Fruit fly (Drosophila melanogaster) whole organism, embryonic: ENCODE measurements around the gene CG12680.
A peak's percentile ranks its signal among the peaks of the same experiment; 100 is the strongest.

Source experiments
- Atf-2 ChIP-seq: fragments of 200-800 bp; sonication (Bioruptor generic); optimal IDR thresholded peaks from 2 replicates; lab custom pipeline; 2016; ENCODE audit warnings: missing biosample characterization, missing genetic modification characterization
- Atf6 ChIP-seq: fragments of 200-800 bp; sonication (Bioruptor generic); IDR thresholded peaks from 2 replicates; pipeline ENCODE4 v1.3.6; 2022; ENCODE audit warnings: missing biosample characterization, missing genetic modification characterization
- B-H1 ChIP-seq: fragments of 200-800 bp; sonication (Bioruptor generic); IDR thresholded peaks from 3 replicates; pipeline ENCODE4 v1.3.6; 2022; ENCODE audit warnings: missing biosample characterization, missing genetic modification characterization
- Bdp1 ChIP-seq: fragments of 200-800 bp; sonication (Bioruptor generic); optimal IDR thresholded peaks from 3 replicates; lab custom pipeline; 2016; ENCODE audit warnings: missing biosample characterization, missing genetic modification characterization
- CG10366 ChIP-seq: fragments of 200-800 bp; sonication (Bioruptor generic); IDR thresholded peaks from 2 replicates; pipeline ENCODE4 v1.3.6; 2022; ENCODE audit warnings: missing biosample characterization, missing genetic modification characterization
- CG10654 ChIP-seq: fragments of 200-800 bp; sonication (Bioruptor generic); optimal IDR thresholded peaks from 2 replicates; lab custom pipeline; 2016; ENCODE audit warnings: missing biosample characterization, missing genetic modification characterization
- CG1233 ChIP-seq: fragments of 200-800 bp; sonication (Bioruptor generic); optimal IDR thresholded peaks from 4 replicates; lab custom pipeline; 2018; ENCODE audit warnings: missing biosample characterization, mild to moderate bottlenecking, missing genetic modification characterization
- CG13287 ChIP-seq: fragments of 200-800 bp; sonication (Bioruptor generic); IDR thresholded peaks from 2 replicates; pipeline ENCODE4 v1.3.6; 2022; ENCODE audit warnings: missing biosample characterization, missing genetic modification characterization; ENCODE audit not compliant: partially characterized antibody
- CG13624 ChIP-seq: fragments of 200-800 bp; sonication (Bioruptor generic); optimal IDR thresholded peaks from 2 replicates; lab custom pipeline; 2016; ENCODE audit warnings: missing biosample characterization, missing genetic modification characterization
- CG13894 ChIP-seq: fragments of 200-800 bp; sonication (Bioruptor generic); optimal IDR thresholded peaks from 3 replicates; lab custom pipeline; 2018; ENCODE audit warnings: missing biosample characterization, mild to moderate bottlenecking, missing genetic modification characterization, moderate library complexity
- CG15514 ChIP-seq: fragments of 200-800 bp; sonication (Bioruptor generic); optimal IDR thresholded peaks from 3 replicates; lab custom pipeline; 2017; ENCODE audit warnings: missing biosample characterization, missing genetic modification characterization, mild to moderate bottlenecking, moderate library complexity, missing genetic modification reagents
- CG2712 ChIP-seq: fragments of 200-800 bp; optimal IDR thresholded peaks from 3 replicates; lab custom pipeline; 2019; ENCODE audit warnings: missing biosample characterization, mild to moderate bottlenecking, missing genetic modification characterization, moderate library complexity
- CG30020 ChIP-seq: fragments of 200-800 bp; optimal IDR thresholded peaks from 2 replicates; lab custom pipeline; 2019; ENCODE audit warnings: missing biosample characterization, mild to moderate bottlenecking, missing genetic modification characterization, moderate library complexity
- CG34376 ChIP-seq: fragments of 200-800 bp; sonication (Bioruptor generic); optimal IDR thresholded peaks from 2 replicates; lab custom pipeline; 2018; ENCODE audit warnings: missing biosample characterization, mild to moderate bottlenecking, missing genetic modification characterization
- CG6175 ChIP-seq: fragments of 200-800 bp; sonication (Bioruptor generic); IDR thresholded peaks from 3 replicates; pipeline ENCODE4 v1.3.6; 2022; ENCODE audit warnings: missing biosample characterization, missing genetic modification characterization
- CG8281 ChIP-seq: fragments of 200-800 bp; sonication (Bioruptor generic); optimal IDR thresholded peaks from 2 replicates; lab custom pipeline; 2018; ENCODE audit warnings: missing biosample characterization, mild to moderate bottlenecking, missing genetic modification characterization, moderate library complexity
- CG9727 ChIP-seq: fragments of 200-800 bp; sonication (Bioruptor generic); optimal IDR thresholded peaks from 3 replicates; lab custom pipeline; 2017; ENCODE audit warnings: missing biosample characterization, mild to moderate bottlenecking, missing genetic modification characterization
- CG9876 ChIP-seq: fragments of 200-800 bp; sonication (Bioruptor generic); optimal IDR thresholded peaks from 2 replicates; lab custom pipeline; 2016; ENCODE audit warnings: missing biosample characterization, missing genetic modification characterization
- CG9932 ChIP-seq: fragments of 200-800 bp; sonication (Bioruptor generic); IDR thresholded peaks from 2 replicates; pipeline ENCODE4 v1.3.6; 2022; ENCODE audit warnings: missing biosample characterization, missing genetic modification characterization
- Dbx ChIP-seq: fragments of 200-800 bp; sonication (Bioruptor generic); IDR thresholded peaks from 3 replicates; pipeline ENCODE4 v1.3.6; 2022; ENCODE audit warnings: missing biosample characterization, missing genetic modification characterization
- Doc3 ChIP-seq: fragments of 200-800 bp; sonication (Bioruptor generic); IDR thresholded peaks from 3 replicates; pipeline ENCODE4 v1.3.6; 2022; ENCODE audit warnings: missing biosample characterization, missing genetic modification characterization; ENCODE audit not compliant: partially characterized antibody
- Dp ChIP-seq: fragments of 200-800 bp; sonication (Bioruptor generic); optimal IDR thresholded peaks from 2 replicates; lab custom pipeline; 2018; ENCODE audit warnings: missing biosample characterization, mild to moderate bottlenecking, missing genetic modification characterization, moderate library complexity
- HmgZ ChIP-seq: fragments of 200-800 bp; sonication (Bioruptor generic); optimal IDR thresholded peaks from 2 replicates; lab custom pipeline; 2018; ENCODE audit warnings: missing biosample characterization, mild to moderate bottlenecking, missing genetic modification characterization
- Hmr ChIP-seq: fragments of 200-800 bp; sonication (Bioruptor generic); optimal IDR thresholded peaks from 3 replicates; lab custom pipeline; 2017; ENCODE audit warnings: mild to moderate bottlenecking, missing biosample characterization, missing genetic modification reagents, missing genetic modification characterization
- Hmx ChIP-seq: fragments of 200-800 bp; sonication (Bioruptor generic); optimal IDR thresholded peaks from 2 replicates; lab custom pipeline; 2016; ENCODE audit warnings: missing biosample characterization, missing genetic modification characterization
- Mrtf ChIP-seq: fragments of 200-800 bp; sonication (Bioruptor generic); IDR thresholded peaks from 3 replicates; pipeline ENCODE4 v1.3.6; 2022; ENCODE audit warnings: missing biosample characterization, missing genetic modification characterization
- Opbp ChIP-seq: fragments of 200-800 bp; sonication (Bioruptor generic); IDR thresholded peaks from 3 replicates; pipeline ENCODE4 v1.3.6; 2022; ENCODE audit warnings: missing biosample characterization, missing genetic modification characterization; ENCODE audit not compliant: partially characterized antibody
- Ptx1 ChIP-seq: fragments of 200-800 bp; sonication (Bioruptor generic); IDR thresholded peaks from 2 replicates; pipeline ENCODE4 v1.3.6; 2022; ENCODE audit warnings: missing biosample characterization, missing genetic modification characterization
- Scr ChIP-seq: fragments of 200-800 bp; sonication (Bioruptor generic); IDR thresholded peaks from 2 replicates; pipeline ENCODE4 v1.3.6; 2022; ENCODE audit warnings: missing biosample characterization, missing genetic modification characterization; ENCODE audit not compliant: partially characterized antibody
- amos ChIP-seq: fragments of 200-800 bp; sonication (Bioruptor generic); IDR thresholded peaks from 2 replicates; pipeline ENCODE4 v1.3.6; 2022; ENCODE audit warnings: missing biosample characterization, missing genetic modification characterization; ENCODE audit not compliant: partially characterized antibody
- ase ChIP-seq: fragments of 200-800 bp; sonication (Bioruptor generic); IDR thresholded peaks from 3 replicates; pipeline ENCODE4 v1.3.6; 2022; ENCODE audit warnings: missing biosample characterization, missing genetic modification characterization
- chm ChIP-seq: fragments of 200-800 bp; sonication (Bioruptor generic); IDR thresholded peaks from 2 replicates; pipeline ENCODE4 v1.3.6; 2022; ENCODE audit warnings: missing biosample characterization, missing genetic modification characterization
- en ChIP-seq: fragments of 200-800 bp; sonication (Bioruptor generic); optimal IDR thresholded peaks from 2 replicates; lab custom pipeline; 2016; ENCODE audit warnings: missing biosample characterization, missing genetic modification characterization
- grau ChIP-seq: fragments of 200-800 bp; optimal IDR thresholded peaks from 3 replicates; lab custom pipeline; 2019; ENCODE audit warnings: missing biosample characterization, mild to moderate bottlenecking, missing genetic modification characterization, moderate library complexity
- hb ChIP-seq: fragments of 200-800 bp; sonication (Bioruptor generic); IDR thresholded peaks from 3 replicates; pipeline ENCODE4 v1.3.6; 2022; ENCODE audit warnings: missing biosample characterization, missing genetic modification characterization; ENCODE audit not compliant: partially characterized antibody
- her ChIP-seq: fragments of 200-800 bp; sonication (Bioruptor generic); optimal IDR thresholded peaks from 2 replicates; lab custom pipeline; 2016; ENCODE audit warnings: missing biosample characterization, missing genetic modification characterization
- lab ChIP-seq: fragments of 200-800 bp; sonication (Bioruptor generic); optimal IDR thresholded peaks from 3 replicates; lab custom pipeline; 2017; ENCODE audit warnings: missing biosample characterization, missing genetic modification characterization, mild to moderate bottlenecking, moderate library complexity, missing genetic modification reagents
- lilli ChIP-seq: fragments of 200-800 bp; sonication (Bioruptor generic); optimal IDR thresholded peaks from 3 replicates; lab custom pipeline; 2016; ENCODE audit warnings: missing biosample characterization, missing genetic modification characterization
- lmd ChIP-seq: fragments of 200-800 bp; sonication (Bioruptor generic); IDR thresholded peaks from 2 replicates; pipeline ENCODE4 v1.3.6; 2022; ENCODE audit warnings: missing biosample characterization, missing genetic modification characterization
- mirr ChIP-seq: fragments of 200-800 bp; sonication (Bioruptor generic); optimal IDR thresholded peaks from 3 replicates; lab custom pipeline; 2018; ENCODE audit warnings: missing biosample characterization, mild to moderate bottlenecking, missing genetic modification characterization
- mld ChIP-seq: fragments of 200-800 bp; sonication (Bioruptor generic); IDR thresholded peaks from 3 replicates; pipeline ENCODE4 v1.3.6; 2022; ENCODE audit warnings: missing biosample characterization, missing genetic modification characterization; ENCODE audit not compliant: partially characterized antibody
- repo ChIP-seq: fragments of 200-800 bp; sonication (Bioruptor generic); optimal IDR thresholded peaks from 2 replicates; lab custom pipeline; 2016; ENCODE audit warnings: missing biosample characterization, missing genetic modification characterization
- rib ChIP-seq: fragments of 200-800 bp; sonication (Bioruptor generic); IDR thresholded peaks from 2 replicates; pipeline ENCODE4 v1.3.6; 2022; ENCODE audit warnings: missing biosample characterization, missing genetic modification characterization
- sc ChIP-seq, 3 experiments: fragments of >200 bp in 2 of 3; fragments of 200-800 bp in 1 of 3; sonication (Bioruptor generic) in 1 of 3; optimal IDR thresholded peaks; 2 replicates in 2 of 3; 3 replicates in 1 of 3; lab custom pipeline; 2017; ENCODE audit warnings: mild to moderate bottlenecking in 1 of 3, missing biosample characterization in 1 of 3, missing genetic modification characterization in 1 of 3, missing genetic modification reagents in 1 of 3
- scrt ChIP-seq: fragments of 200-800 bp; sonication (Bioruptor generic); optimal IDR thresholded peaks from 2 replicates; lab custom pipeline; 2018; ENCODE audit warnings: missing biosample characterization, mild to moderate bottlenecking, missing genetic modification characterization, moderate library complexity
- tio ChIP-seq: fragments of 200-800 bp; sonication (Bioruptor generic); optimal IDR thresholded peaks from 2 replicates; lab custom pipeline; 2017; ENCODE audit warnings: missing biosample characterization, missing genetic modification characterization, inconsistent platforms
- trh ChIP-seq: fragments of 200-800 bp; sonication (Bioruptor generic); optimal IDR thresholded peaks from 2 replicates; lab custom pipeline; 2016; ENCODE audit warnings: missing biosample characterization, missing genetic modification characterization
- tup ChIP-seq: fragments of 200-800 bp; sonication (Bioruptor generic); optimal IDR thresholded peaks from 2 replicates; lab custom pipeline; 2016; ENCODE audit warnings: missing biosample characterization, mild to moderate bottlenecking, missing genetic modification characterization, moderate library complexity
- vvl ChIP-seq: fragments of 200-800 bp; sonication (Bioruptor generic); IDR thresholded peaks from 2 replicates; pipeline ENCODE4 v1.3.6; 2022; ENCODE audit warnings: missing biosample characterization, missing genetic modification characterization

The CG12680 gene

DNA sequence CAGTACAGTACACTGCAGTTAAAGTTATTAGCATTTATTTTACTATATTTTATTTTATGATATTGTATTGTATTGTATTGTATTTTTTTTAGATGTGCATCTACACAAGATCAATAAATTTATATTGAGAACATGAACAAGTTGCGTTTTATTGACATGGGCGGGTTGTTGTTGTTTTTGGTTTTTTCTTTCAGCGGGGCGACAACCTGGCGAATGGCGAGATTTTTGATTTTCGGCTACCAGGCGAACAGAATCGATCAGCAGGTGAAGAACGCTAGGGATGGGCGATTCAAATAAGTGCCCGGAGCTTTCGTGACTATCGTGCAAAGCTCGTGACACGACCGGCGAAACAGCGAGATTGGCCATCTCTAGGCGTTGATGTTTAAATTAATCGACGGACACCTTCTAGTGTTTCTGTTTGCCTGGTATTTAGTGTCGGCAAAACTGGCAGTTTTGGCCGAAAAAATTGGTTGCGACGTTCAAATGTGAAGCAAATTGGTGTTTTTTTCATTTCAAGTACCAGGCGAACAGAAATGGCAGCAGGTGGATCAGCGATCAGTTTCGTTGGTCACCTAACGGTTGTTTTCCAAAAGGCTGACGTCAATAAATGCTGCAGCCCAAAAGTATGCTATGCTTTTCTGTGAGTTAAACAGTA, 41.3 kb upstream of the CG12680 start (continued):
- TF ChIP-seq Hmx (no peak), rib (GFP tag; lab: Robert Waterston, UW) (no peak), CG1233 (GFP tag; lab: Kevin White, UChicago) (peak; percentile 23), mld (GFP tag; lab: Robert Waterston, UW) (peak; percentile 97), CG13894 (peak; percentile 39), CG34376 (GFP tag; lab: Kevin White, UChicago) (peak; percentile 40), en (GFP tag; lab: Kevin White, UChicago) (no peak), Opbp (GFP tag; lab: Robert Waterston, UW) (peak; percentile 95), Doc3 (GFP tag; lab: Robert Waterston, UW) (peak; percentile 94), lmd (GFP tag; lab: Robert Waterston, UW) (peak; percentile 23; the same call in 1 of the 2 replicates), CG6175 (GFP tag; lab: Robert Waterston, UW) (no peak), trh (no peak), Mrtf (GFP tag; lab: Robert Waterston, UW) (no peak), mirr (peak; percentile 28), B-H1 (GFP tag; lab: Robert Waterston, UW) (no peak), tup (GFP tag; lab: Kevin White, UChicago) (no peak), Hmr (GFP tag; lab: Kevin White, UChicago) (peak; percentile 85), Bdp1 (GFP tag; lab: Kevin White, UChicago) (no peak), lab (peak; percentile 38), vvl (GFP tag; lab: Robert Waterston, UW) (peak; percentile 77), CG10366 (GFP tag; lab: Robert Waterston, UW) (peak; percentile 20), amos (GFP tag; lab: Robert Waterston, UW) (peak; percentile 95), Dbx (GFP tag; lab: Robert Waterston, UW) (0 out of 3 replicates have a peak, but pooled peaks have one; percentile 14), sc (optimal IDR thresholded peaks at IDR 0.05; lab: Kevin White, UChicago) (no peak), sc (GFP tag; optimal IDR thresholded peaks at IDR 0.05; lab: Kevin White, UChicago) (no peak), repo (peak; percentile 29), Atf-2 (GFP tag; lab: Kevin White, UChicago) (no peak), tio (GFP tag; lab: Kevin White, UChicago) (no peak), CG13287 (GFP tag; lab: Robert Waterston, UW) (peak; percentile 96), CG10654 (no peak), CG13624 (GFP tag; lab: Kevin White, UChicago) (peak; percentile 27), HmgZ (tag; lab: Kevin White, UChicago) (no peak), CG15514 (GFP tag; lab: Kevin White, UChicago) (peak; percentile 18), Scr (GFP tag; lab: Robert Waterston, UW) (peak; percentile 95), scrt (GFP tag; lab: Kevin White, UChicago) (no peak), ase (GFP tag; lab: Robert Waterston, UW) (no peak), CG9932 (GFP tag; lab: Robert Waterston, UW) (peak; percentile 53), CG9727 (GFP tag; lab: Kevin White, UChicago) (peak; percentile 18), CG9876 (GFP tag; lab: Kevin White, UChicago) (no peak), Dp (GFP tag; lab: Kevin White, UChicago) (peak; percentile 69), chm (0 out of 2 replicates have a peak, but pooled peaks have one; percentile 33), CG8281 (tag; lab: Kevin White, UChicago) (peak; percentile 96), hb (peak; percentile 90), Atf6 (GFP tag; lab: Robert Waterston, UW) (no peak), CG2712 (tag; lab: Kevin White, UChicago) (peak; percentile 15), her (GFP tag; lab: Kevin White, UChicago) (peak; percentile 39), Ptx1 (GFP tag; lab: Robert Waterston, UW) (peak; percentile 14; the same call in 1 of the 2 replicates), grau (tag; lab: Kevin White, UChicago) (no peak), lilli (peak; percentile 24), CG30020 (no peak)
